Worm (Caenorhabditis elegans): Measurements from ENCODE around the gene R05A10.7.

DNA sequence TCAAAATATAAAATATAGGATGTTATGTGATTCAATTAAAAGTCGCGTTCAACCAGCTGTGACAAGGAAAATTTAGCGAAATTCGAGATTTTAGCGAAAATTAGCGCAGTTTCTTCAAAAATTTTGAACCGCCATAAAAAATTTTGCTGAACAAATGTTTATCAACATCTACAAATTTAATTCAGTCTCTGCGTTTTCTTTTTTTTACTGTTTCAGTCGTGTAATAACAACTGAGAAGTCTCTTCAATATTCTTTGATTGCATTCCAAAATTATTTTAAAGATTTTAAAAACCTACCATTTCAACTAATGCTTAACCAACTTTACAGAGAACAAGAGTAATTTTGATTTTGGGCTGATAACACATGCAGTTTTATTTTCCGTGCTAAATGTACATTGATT, 1.4 kb upstream of the R05A10.7 start:
- TF ChIP-seq nhr-6 (tag; optimal IDR thresholded peaks at IDR 0.05) (no peak), ama-1 (optimal IDR thresholded peaks at IDR 0.05) (no peak), C34F6.9 (tag; optimal IDR thresholded peaks at IDR 0.05) (no peak), ztf-11 (tag; optimal IDR thresholded peaks at IDR 0.05) (no peak), lsy-2 (tag; optimal IDR thresholded peaks at IDR 0.05) (no peak)

Data from whole organism, L2 larva.